Fruit fly (Drosophila melanogaster): ENCODE results near the gene CycJ.
A peak's percentile ranks its signal among the peaks of the same experiment; 100 is the strongest.

CycJ gene

dm6 chr3L:3466200-3466599 is at the start of gene CycJ:
Gene CycJ (plus strand): TSS chr3L:3466428.
- peak; percentile 8 for TF ChIP-seq pzg (GFP tag; optimal IDR thresholded peaks at IDR 0.05)
- peak; percentile 19 for TF ChIP-seq trem (tag; optimal IDR thresholded peaks at IDR 0.05)
- TF ChIP-seq CG13287 (GFP tag; IDR thresholded peaks at IDR 0.05; ENCODE audit: partially characterized antibody): peak; percentile 13; the same call in 1 of the 2 replicates
- peak; percentile 6; the same call in 1 of the 2 replicates for TF ChIP-seq MBD-R2 (GFP tag; IDR thresholded peaks at IDR 0.05)
- no peak for TF ChIP-seq CG32772 (GFP tag; IDR thresholded peaks at IDR 0.05)
- TF ChIP-seq CG14710 (tag; optimal IDR thresholded peaks at IDR 0.05): peak; percentile 99
- no peak for TF ChIP-seq CG1602 (GFP tag; optimal IDR thresholded peaks at IDR 0.05)
- peak; percentile 61 for TF ChIP-seq Ets97D (GFP tag; optimal IDR thresholded peaks at IDR 0.05)
- TF ChIP-seq stwl (tag; optimal IDR thresholded peaks at IDR 0.05): peak; percentile 96
- TF ChIP-seq Bgb (GFP tag; IDR thresholded peaks at IDR 0.05; ENCODE audit: partially characterized antibody): 0 out of 2 replicates have a peak, but pooled peaks have one; percentile 7
- no peak for TF ChIP-seq fd3F (GFP tag; optimal IDR thresholded peaks at IDR 0.05)
- TF ChIP-seq Ets65A (GFP tag): peak; percentile 77
- TF ChIP-seq phol (tag; optimal IDR thresholded peaks at IDR 0.05): peak; percentile 87

- TF ChIP-seq CG4360 (GFP tag; IDR thresholded peaks at IDR 0.05): peak; percentile 88
- peak; percentile 47 for TF ChIP-seq sug (tag; optimal IDR thresholded peaks at IDR 0.05)
- no peak for TF ChIP-seq Myb (GFP tag; optimal IDR thresholded peaks at IDR 0.05)
- peak; percentile 90; the same call in 3 of the 4 replicates for TF ChIP-seq chinmo (GFP tag; IDR thresholded peaks at IDR 0.05; ENCODE audit: partially characterized antibody)
- peak; percentile 23 for TF ChIP-seq Nf-YC (tag; optimal IDR thresholded peaks at IDR 0.05)
- peak; percentile 94 for TF ChIP-seq Adf1 (GFP tag; IDR thresholded peaks at IDR 0.05)
- TF ChIP-seq crol (GFP tag; IDR thresholded peaks at IDR 0.05): 0 out of 2 replicates have a peak, but pooled peaks have one; percentile 27
- peak; percentile 36; the same call in 2 of the 3 replicates for TF ChIP-seq CG2199 (GFP tag; IDR thresholded peaks at IDR 0.05)
- peak in 1 of 2 experiments; percentile 1 for TF ChIP-seq eve (GFP tag; optimal IDR thresholded peaks at IDR 0.05)
- no peak for TF ChIP-seq CG7745 (tag; optimal IDR thresholded peaks at IDR 0.05)
- peak; percentile 45; the same call in 1 of the 3 replicates for TF ChIP-seq CG34422 (GFP tag; IDR thresholded peaks at IDR 0.05)
- peak; percentile 57 for TF ChIP-seq ash1 (GFP tag; optimal IDR thresholded peaks at IDR 0.05)
- TF ChIP-seq lbe (GFP tag; optimal IDR thresholded peaks at IDR 0.05): peak; percentile 31
- TF ChIP-seq rib (GFP tag; IDR thresholded peaks at IDR 0.05): peak; percentile 35; the same call in 1 of the 2 replicates
- TF ChIP-seq unpg (GFP tag; optimal IDR thresholded peaks at IDR 0.05): peak; percentile 11
- TF ChIP-seq Med (GFP tag): peak; percentile 38
- peak; percentile 93 for TF ChIP-seq cg (GFP tag; optimal IDR thresholded peaks at IDR 0.05)
- TF ChIP-seq Xbp1 (GFP tag; optimal IDR thresholded peaks at IDR 0.05): peak; percentile 52
- peak; percentile 36 for TF ChIP-seq abd-A (tag; optimal IDR thresholded peaks at IDR 0.05)
- no peak for TF ChIP-seq CG17612 (GFP tag; IDR thresholded peaks at IDR 0.05)
- peak; percentile 50 for TF ChIP-seq sd (tag; optimal IDR thresholded peaks at IDR 0.05)
- TF ChIP-seq Lhr (GFP tag; optimal IDR thresholded peaks at IDR 0.05): no peak
- no peak for TF ChIP-seq aop (GFP tag; IDR thresholded peaks at IDR 0.05)
- no peak for TF ChIP-seq lov (optimal IDR thresholded peaks at IDR 0.05)
- 0 out of 3 replicates have a peak, but pooled peaks have one; percentile 24 for TF ChIP-seq lov (GFP tag; IDR thresholded peaks at IDR 0.05)
- no peak for TF ChIP-seq CG14860 (GFP tag; IDR thresholded peaks at IDR 0.05; ENCODE audit: partially characterized antibody)
- TF ChIP-seq CG13894 (tag; optimal IDR thresholded peaks at IDR 0.05): peak; percentile 51
- TF ChIP-seq Drgx (GFP tag; IDR thresholded peaks at IDR 0.05): peak; percentile 51
- TF ChIP-seq z (GFP tag; IDR thresholded peaks at IDR 0.05): peak; percentile 59; the same call in 2 of the 3 replicates
- peak; percentile 24 for TF ChIP-seq Deaf1 (tag; optimal IDR thresholded peaks at IDR 0.05)
- TF ChIP-seq HmgZ (tag; optimal IDR thresholded peaks at IDR 0.05): peak; percentile 26
- 0 out of 2 replicates have a peak, but pooled peaks have one; percentile 18 for TF ChIP-seq GATAe (GFP tag; conservative IDR thresholded peaks at IDR 0.05)
Measured at dm6 chr3L:3417120-3417519, 49.1 kb upstream of the CycJ start.
